Worm (Caenorhabditis elegans): ENCODE measurements around the gene atg-7.

- TF ChIP-seq nhr-237 (tag; optimal IDR thresholded peaks at IDR 0.05) (no peak), lsy-2 (tag; optimal IDR thresholded peaks at IDR 0.05) (no peak), blmp-1 (tag; optimal IDR thresholded peaks at IDR 0.05) (no peak), lin-13 (tag; optimal IDR thresholded peaks at IDR 0.05) (no peak), ztf-11 (tag; optimal IDR thresholded peaks at IDR 0.05) (no peak), mls-2 (tag; optimal IDR thresholded peaks at IDR 0.05) (no peak), unc-62 (GFP tag; optimal IDR thresholded peaks at IDR 0.05) (no peak), ham-2 (GFP tag; optimal IDR thresholded peaks at IDR 0.05) (no peak), zip-8 (tag; optimal IDR thresholded peaks at IDR 0.05) (no peak), elt-3 (tag; optimal IDR thresholded peaks at IDR 0.05) (no peak)
Measured at ce11 chrIV:11038618-11038664, 42.4 kb downstream of the atg-7 start, which contains the start of gene kdin-1.

Measured in whole organism, mixed stage, embryonic.